Worm (Caenorhabditis elegans) whole organism, L4 larva: ENCODE results near the gene cyp-14A1.
A peak's percentile ranks its signal among the peaks of the same experiment; 100 is the strongest.

Source experiments
- F26F4.8 ChIP-seq: fragments of 200-800 bp; sonication (Bioruptor generic); conservative IDR thresholded peaks from 2 replicates; pipeline ENCODE4 v1.3.6; 2022; ENCODE audit warnings: missing genetic modification characterization, missing compliant biosample characterization
- R02D3.7 ChIP-seq: fragments of 150-350 bp; sonication (generic microtip); optimal IDR thresholded peaks from 3 replicates; lab custom pipeline; 2014; ENCODE audit warnings: missing biosample characterization, missing genetic modification characterization
- Y105C5A.15 ChIP-seq: fragments of 200-800 bp; sonication (Bioruptor generic); IDR thresholded peaks from 2 replicates; pipeline ENCODE4 v1.3.6; 2022; ENCODE audit warnings: missing genetic modification characterization, missing compliant biosample characterization
- ZK546.5 ChIP-seq, 2 experiments: sonication (generic microtip); optimal IDR thresholded peaks; 2 replicates each; lab custom pipeline; 2017; ENCODE audit warnings: missing biosample characterization in 2 of 2, missing genetic modification characterization in 2 of 2
- aha-1 ChIP-seq: fragments of 150-350 bp; peaks from one replicate; lab custom pipeline; 2014; ENCODE audit warnings: missing biosample characterization, missing genetic modification characterization
- arid-1 ChIP-seq: fragments of 200-800 bp; sonication (Bioruptor generic); conservative IDR thresholded peaks from 2 replicates; pipeline ENCODE4 v1.3.6; 2022; ENCODE audit warnings: missing genetic modification reagents, missing genetic modification characterization, missing compliant biosample characterization
- attf-4 ChIP-seq: sonication (generic microtip); optimal IDR thresholded peaks from 3 replicates; lab custom pipeline; 2017; ENCODE audit warnings: missing biosample characterization, missing genetic modification characterization
- ceh-20 ChIP-seq: fragments of 200-800 bp; sonication (Bioruptor generic); IDR thresholded peaks from 2 replicates; pipeline ENCODE4 v1.3.6; 2022; ENCODE audit warnings: missing genetic modification reagents, missing genetic modification characterization, missing compliant biosample characterization
- ces-1 ChIP-seq: fragments of 150-350 bp; sonication (generic microtip); optimal IDR thresholded peaks from 4 replicates; lab custom pipeline; 2014; ENCODE audit warnings: missing biosample characterization, missing genetic modification reagents, missing genetic modification characterization
- cey-2 ChIP-seq: sonication (generic microtip); optimal IDR thresholded peaks from 3 replicates; lab custom pipeline; 2017; ENCODE audit warnings: missing genetic modification characterization, mild to moderate bottlenecking, missing compliant biosample characterization, antibody characterized with exemption, borderline replicate concordance; ENCODE audit not compliant: insufficient read depth
- daf-16 ChIP-seq, 3 experiments: sonication (generic microtip); optimal IDR thresholded peaks; 2 replicates each; lab custom pipeline; 2016 to 2017; ENCODE audit warnings: missing genetic modification characterization in 3 of 3, missing genetic modification reagents in 3 of 3, mild to moderate bottlenecking in 2 of 3, missing compliant biosample characterization in 2 of 3, missing biosample characterization in 1 of 3, moderate library complexity in 1 of 3
- dmd-6 ChIP-seq: fragments of 200-800 bp; sonication (Bioruptor generic); IDR thresholded peaks from 2 replicates; pipeline ENCODE4 v1.3.6; 2022; ENCODE audit warnings: missing genetic modification reagents, missing genetic modification characterization, missing compliant biosample characterization
- dve-1 ChIP-seq: sonication (generic microtip); optimal IDR thresholded peaks from 2 replicates; lab custom pipeline; 2017; ENCODE audit warnings: antibody characterized with exemption, mild to moderate bottlenecking, missing genetic modification characterization, missing compliant biosample characterization; ENCODE audit not compliant: insufficient read depth
- hlh-11 ChIP-seq: fragments of 200-800 bp; sonication (Bioruptor generic); optimal IDR thresholded peaks from 2 replicates; lab custom pipeline; 2018; ENCODE audit warnings: mild to moderate bottlenecking, missing genetic modification characterization, missing compliant biosample characterization
- hlh-30 ChIP-seq: sonication (generic microtip); optimal IDR thresholded peaks from 2 replicates; lab custom pipeline; 2017; ENCODE audit warnings: antibody characterized with exemption, mild to moderate bottlenecking, missing genetic modification characterization, missing compliant biosample characterization; ENCODE audit not compliant: insufficient read depth
- madf-5 ChIP-seq, 2 experiments: fragments of 200-800 bp; sonication (Bioruptor generic); IDR thresholded peaks; 2 replicates each; pipeline ENCODE4 v1.3.6; 2022; ENCODE audit warnings: missing compliant biosample characterization in 2 of 2, missing genetic modification characterization in 2 of 2
- mdl-1 ChIP-seq, 2 experiments: fragments of 150-350 bp in 1 of 2; sonication (generic microtip) in 1 of 2; optimal IDR thresholded peaks; 2 replicates each; lab custom pipeline; 2014 to 2017; ENCODE audit warnings: missing biosample characterization in 2 of 2, missing genetic modification characterization in 2 of 2
- mep-1 ChIP-seq: fragments of 150-350 bp; sonication (generic microtip); optimal IDR thresholded peaks from 3 replicates; lab custom pipeline; 2014; ENCODE audit warnings: missing biosample characterization, missing genetic modification characterization
- mes-2 ChIP-seq: sonication (generic microtip); optimal IDR thresholded peaks from 2 replicates; lab custom pipeline; 2016; ENCODE audit warnings: missing genotype, mild to moderate bottlenecking, missing genetic modification characterization, missing compliant biosample characterization; ENCODE audit not compliant: poor library complexity, severe bottlenecking
- mxl-2 ChIP-seq: fragments of 200-800 bp; sonication (Bioruptor generic); conservative IDR thresholded peaks from 2 replicates; pipeline ENCODE4 v1.3.6; 2022; ENCODE audit warnings: missing genetic modification reagents, missing genetic modification characterization, missing compliant biosample characterization
- mxl-3 ChIP-seq: fragments of 200-800 bp; sonication (Bioruptor generic); optimal IDR thresholded peaks from 2 replicates; lab custom pipeline; 2018; ENCODE audit warnings: mild to moderate bottlenecking, missing genetic modification characterization, missing compliant biosample characterization
- nhr-10 ChIP-seq: fragments of 150-350 bp; optimal IDR thresholded peaks from 2 replicates; lab custom pipeline; 2014; ENCODE audit warnings: missing biosample characterization, missing genetic modification characterization
- nhr-102 ChIP-seq: sonication (generic microtip); optimal IDR thresholded peaks from 2 replicates; lab custom pipeline; 2016; ENCODE audit warnings: mild to moderate bottlenecking, missing genetic modification characterization, moderate library complexity, missing compliant biosample characterization
- nhr-237 ChIP-seq: sonication (generic microtip); optimal IDR thresholded peaks from 2 replicates; lab custom pipeline; 2017; ENCODE audit warnings: missing biosample characterization, missing genetic modification characterization
- nhr-25 ChIP-seq: sonication (generic microtip); optimal IDR thresholded peaks from 2 replicates; lab custom pipeline; 2017; ENCODE audit warnings: missing genetic modification characterization, mild to moderate bottlenecking, missing compliant biosample characterization, antibody characterized with exemption, moderate library complexity, borderline replicate concordance; ENCODE audit not compliant: insufficient read depth
- nhr-28 ChIP-seq: fragments of 150-350 bp; optimal IDR thresholded peaks from 2 replicates; lab custom pipeline; 2014; ENCODE audit warnings: missing biosample characterization, missing genetic modification characterization
- nhr-48 ChIP-seq: sonication (generic microtip); optimal IDR thresholded peaks from 2 replicates; lab custom pipeline; 2016; ENCODE audit warnings: mild to moderate bottlenecking, missing genetic modification characterization, missing compliant biosample characterization
- nhr-76 ChIP-seq: fragments of 150-350 bp; optimal IDR thresholded peaks from 2 replicates; lab custom pipeline; 2014; ENCODE audit warnings: missing biosample characterization, missing genetic modification characterization
- nhr-77 ChIP-seq: fragments of 150-350 bp; optimal IDR thresholded peaks from 2 replicates; lab custom pipeline; 2014; ENCODE audit warnings: missing biosample characterization, missing genetic modification characterization
- pha-4 ChIP-seq, 2 experiments: fragments of 150-350 bp in 1 of 2; fragments of 200-800 bp in 1 of 2; sonication (Bioruptor generic) in 1 of 2; IDR thresholded peaks in 1 of 2; optimal IDR thresholded peaks in 1 of 2; 2 replicates each; pipeline versions ENCODE4 v1.3.6 to Lab custom; 2014 to 2022; ENCODE audit warnings: missing genetic modification characterization in 2 of 2, missing genetic modification reagents in 2 of 2, missing biosample characterization in 1 of 2, missing compliant biosample characterization in 1 of 2
- php-3 ChIP-seq: fragments of 200-800 bp; sonication (Bioruptor generic); IDR thresholded peaks from 2 replicates; pipeline ENCODE4 v1.3.6; 2022; ENCODE audit warnings: missing genetic modification reagents, missing genetic modification characterization, missing compliant biosample characterization
- pqm-1 ChIP-seq: sonication (generic microtip); optimal IDR thresholded peaks from 2 replicates; lab custom pipeline; 2017; ENCODE audit warnings: missing biosample characterization, missing genetic modification characterization
- saeg-2 ChIP-seq: fragments of 200-800 bp; sonication (Bioruptor generic); IDR thresholded peaks from 2 replicates; pipeline ENCODE4 v1.3.6; 2022; ENCODE audit warnings: missing genetic modification reagents, missing genetic modification characterization, missing compliant biosample characterization
- skn-1 ChIP-seq: fragments of 150-350 bp; optimal IDR thresholded peaks from 2 replicates; lab custom pipeline; 2014; ENCODE audit warnings: missing biosample characterization, missing genetic modification characterization
- snpc-1.2 ChIP-seq: fragments of 200-800 bp; sonication (Bioruptor generic); IDR thresholded peaks from 2 replicates; pipeline ENCODE4 v1.3.6; 2022; ENCODE audit warnings: missing genetic modification reagents, missing genetic modification characterization, missing compliant biosample characterization
- spr-1 ChIP-seq: sonication (generic microtip); optimal IDR thresholded peaks from 2 replicates; lab custom pipeline; 2016; ENCODE audit warnings: mild to moderate bottlenecking, missing genetic modification characterization, missing compliant biosample characterization
- tra-1 ChIP-seq: fragments of 200-800 bp; sonication (Bioruptor generic); IDR thresholded peaks from 2 replicates; pipeline ENCODE4 v1.3.6; 2022; ENCODE audit warnings: missing genetic modification reagents, missing genetic modification characterization, missing compliant biosample characterization
- zag-1 ChIP-seq: fragments of 150-350 bp; optimal IDR thresholded peaks from 2 replicates; lab custom pipeline; 2014; ENCODE audit warnings: missing biosample characterization, missing genetic modification characterization
- zfp-2 ChIP-seq: sonication (generic microtip); optimal IDR thresholded peaks from 2 replicates; lab custom pipeline; 2016; ENCODE audit warnings: mild to moderate bottlenecking, missing genetic modification characterization, missing compliant biosample characterization
- zfp-3 ChIP-seq: fragments of 200-800 bp; sonication (Bioruptor generic); conservative IDR thresholded peaks from 2 replicates; pipeline ENCODE4 v1.3.6; 2022; ENCODE audit warnings: missing genetic modification reagents, missing genetic modification characterization, missing compliant biosample characterization
- zip-2 ChIP-seq: fragments of 150-350 bp; optimal IDR thresholded peaks from 2 replicates; lab custom pipeline; 2014; ENCODE audit warnings: missing biosample characterization, missing genetic modification characterization
- ztf-11 ChIP-seq: fragments of 150-350 bp; optimal IDR thresholded peaks from 2 replicates; lab custom pipeline; 2014; ENCODE audit warnings: missing biosample characterization, missing genetic modification characterization
- ztf-7 ChIP-seq: fragments of 150-350 bp; optimal IDR thresholded peaks from 2 replicates; lab custom pipeline; 2014; ENCODE audit warnings: missing biosample characterization, missing genetic modification characterization

The cyp-14A1 gene

DNA sequence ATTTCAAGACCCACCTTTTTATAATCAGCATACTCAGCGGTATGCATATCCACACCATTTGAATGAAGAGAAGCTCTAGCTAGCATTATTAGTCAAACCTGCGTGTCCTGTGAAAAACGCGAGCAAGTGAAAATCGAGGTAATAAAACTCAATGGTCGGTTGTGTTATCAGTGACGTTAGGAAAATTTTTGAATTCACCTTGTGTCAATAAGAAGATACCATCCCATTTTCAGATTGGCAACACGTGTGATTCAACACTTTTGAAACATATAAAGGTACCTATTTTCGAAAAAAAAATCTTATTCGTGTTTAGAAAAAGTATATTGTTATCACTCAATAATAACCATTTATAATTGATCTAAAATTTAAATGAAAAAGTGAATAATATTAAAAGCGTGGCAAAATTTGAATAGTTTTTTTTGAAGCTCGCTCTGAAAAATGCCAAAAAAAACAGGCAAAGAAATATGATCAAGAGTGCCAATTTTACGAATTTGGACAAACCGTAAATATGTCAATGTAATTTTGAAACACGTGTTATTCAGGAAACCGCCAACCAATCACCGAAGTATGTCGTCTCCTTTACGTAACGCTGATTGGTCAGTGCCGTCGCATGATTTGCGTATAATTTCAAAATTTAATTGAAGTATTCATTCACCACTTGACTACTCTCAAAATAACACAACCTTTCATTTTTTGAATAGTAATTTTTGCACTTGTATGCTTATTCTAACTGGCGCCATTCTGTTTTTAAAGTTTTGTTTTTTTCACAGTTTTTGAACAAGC, 44.7 kb upstream of the cyp-14A1 start, which contains the start of gene F46G10.1 (continued):
- TF ChIP-seq F26F4.8 (GFP tag; lab: Robert Waterston, UW) (no peak), hlh-11 (peak; percentile 47), daf-16 (GFP tag; optimal IDR thresholded peaks at IDR 0.05; lab: Kevin White, UChicago) (no peak), daf-16 (tag; optimal IDR thresholded peaks at IDR 0.05; lab: Kevin White, UChicago) (peak; percentile 93), aha-1 (peak; percentile 28)
- TF ChIP-seq, all 104 proteins: peak for 13

DNA sequence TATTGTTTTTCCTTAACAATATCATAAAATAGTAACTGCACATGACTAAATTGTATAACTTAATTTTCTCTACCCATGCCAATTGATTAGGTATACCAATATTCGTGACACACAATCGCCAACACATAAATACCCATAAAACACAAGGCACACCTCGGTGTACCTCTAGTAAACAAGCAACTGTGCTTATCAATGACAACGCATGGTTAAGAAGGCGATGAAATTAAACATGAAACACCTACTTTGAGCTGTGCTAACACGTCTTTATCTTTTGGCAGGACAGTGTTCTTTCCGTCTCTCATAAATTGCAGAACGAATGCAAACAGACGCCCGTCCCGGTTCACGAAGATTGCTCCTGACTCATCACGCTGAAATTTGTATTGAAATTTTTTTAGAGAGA, 43.6 kb upstream of the cyp-14A1 start:
- TF ChIP-seq mes-2 (tag; lab: Kevin White, UChicago) (peak; percentile 27), zip-2 (tag; lab: Kevin White, UChicago) (peak; percentile 27), dve-1 (tag; lab: Kevin White, UChicago) (peak; percentile 96), cey-2 (no peak), arid-1 (GFP tag; lab: Robert Waterston, UW) (no peak), nhr-25 (tag; lab: Kevin White, UChicago) (no peak), spr-1 (tag; lab: Kevin White, UChicago) (no peak), ztf-7 (no peak), nhr-10 (tag; lab: Kevin White, UChicago) (peak; percentile 58), nhr-28 (tag; lab: Kevin White, UChicago) (peak; percentile 94), tra-1 (peak; percentile 72; the same call in 1 of the 2 replicates), ZK546.5 (tag; optimal IDR thresholded peaks at IDR 0.05; lab: Kevin White, UChicago) (no peak), zag-1 (tag; lab: Kevin White, UChicago) (no peak), nhr-237 (tag; lab: Kevin White, UChicago) (no peak), pqm-1 (peak; percentile 92), dmd-6 (GFP tag; lab: Robert Waterston, UW) (peak; percentile 93), mxl-2 (GFP tag; lab: Robert Waterston, UW) (no peak), hlh-11 (peak; percentile 91), Y105C5A.15 (no peak), mep-1 (tag; lab: Kevin White, UChicago) (peak; percentile 34), mxl-3 (GFP tag; lab: Kevin White, UChicago) (peak; percentile 67), nhr-102 (tag; lab: Kevin White, UChicago) (peak; percentile 74), ceh-20 (GFP tag; lab: Robert Waterston, UW) (no peak), php-3 (GFP tag; lab: Robert Waterston, UW) (peak; percentile 93), saeg-2 (GFP tag; lab: Robert Waterston, UW) (no peak), nhr-48 (tag; lab: Kevin White, UChicago) (peak; percentile 51), hlh-30 (tag; lab: Kevin White, UChicago) (peak; percentile 68), pha-4 (GFP tag; IDR thresholded peaks at IDR 0.05; lab: Robert Waterston, UW) (no peak), pha-4 (tag; optimal IDR thresholded peaks at IDR 0.05; lab: Kevin White, UChicago) (no peak), nhr-77 (peak; percentile 70), snpc-1.2 (GFP tag; lab: Robert Waterston, UW) (no peak), daf-16 (GFP tag; optimal IDR thresholded peaks at IDR 0.05; lab: Kevin White, UChicago) (peak in 1 of 2 experiments; percentile 86), daf-16 (tag; optimal IDR thresholded peaks at IDR 0.05; lab: Kevin White, UChicago) (peak; percentile 100), mdl-1 (tag; optimal IDR thresholded peaks at IDR 0.05; lab: Kevin White, UChicago) (peak in 1 of 2 experiments; percentile 62)

ce11 chrX:13308745-13309144, 41.6 kb upstream of the cyp-14A1 start, which contains the start of gene srxa-8:
Gene srxa-8 (minus strand): TSS chrX:13308845.
- TF ChIP-seq skn-1 (tag; lab: Kevin White, UChicago) (no peak), ztf-11 (tag; lab: Kevin White, UChicago) (no peak), madf-5 (GFP tag; IDR thresholded peaks at IDR 0.05; lab: Robert Waterston, UW) (no peak), zfp-3 (no peak), zfp-2 (no peak), nhr-76 (no peak), ces-1 (GFP tag; lab: Kevin White, UChicago) (no peak), hlh-11 (no peak), attf-4 (no peak), nhr-28 (tag; lab: Kevin White, UChicago) (no peak), R02D3.7 (tag; lab: Kevin White, UChicago) (no peak)
- TF ChIP-seq, all 104 proteins: peak for 0
